Fruit fly (Drosophila melanogaster): ENCODE measurements around the gene CG44837.

Gene CG44837

DNA sequence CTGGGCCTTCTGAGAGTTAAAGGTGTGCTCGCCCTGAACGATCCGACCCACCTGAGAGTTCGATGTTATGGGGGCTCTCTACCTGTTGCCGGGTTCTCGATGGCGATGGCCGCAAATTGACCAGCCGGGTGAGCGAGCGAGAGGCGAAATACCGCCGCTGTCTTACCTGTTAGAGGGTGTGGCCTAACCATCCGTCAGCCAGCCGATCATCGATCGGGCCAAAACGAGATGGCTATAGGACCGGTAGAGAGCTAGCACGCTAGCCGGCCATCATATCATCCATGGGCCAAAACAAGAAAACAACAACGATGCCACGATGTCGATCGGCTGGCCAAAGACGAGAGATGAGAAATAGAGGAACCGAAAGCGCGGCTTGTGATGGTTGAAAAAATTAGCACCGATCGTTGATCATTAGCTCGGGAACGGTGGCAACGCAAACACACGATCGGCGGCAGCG is 11.4 kb downstream of the CG44837 start, which contains the start of gene byn:
TSS of gene byn (plus strand) at position 407 of the 457 bp plus-strand sequence.
- TF ChIP-seq CG17801 (GFP tag; optimal IDR thresholded peaks at IDR 0.05; ENCODE audit: partially characterized antibody): no peak

DNA sequence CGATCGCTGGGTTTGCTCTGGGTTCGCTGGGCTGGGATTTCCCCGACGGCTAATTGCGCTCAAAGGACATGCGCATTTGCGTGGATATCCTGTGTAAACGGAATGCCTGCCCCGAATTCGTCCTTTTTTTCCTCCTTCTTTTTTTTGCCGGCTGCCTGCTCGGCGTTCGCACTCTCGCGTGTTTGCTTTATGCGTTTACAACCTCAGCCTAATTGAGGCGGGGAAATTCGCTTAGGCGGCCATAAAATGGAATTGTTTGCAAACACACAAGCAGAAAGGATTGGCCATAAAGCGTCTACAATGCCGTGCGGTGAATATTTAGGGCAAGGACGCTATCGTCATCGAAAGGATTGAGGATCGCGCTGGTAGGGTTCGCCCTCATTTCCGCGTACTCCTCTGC is 13.3 kb downstream of the CG44837 start:
- TF ChIP-seq CG17801 (GFP tag; optimal IDR thresholded peaks at IDR 0.05; ENCODE audit: partially characterized antibody): no peak

DNA sequence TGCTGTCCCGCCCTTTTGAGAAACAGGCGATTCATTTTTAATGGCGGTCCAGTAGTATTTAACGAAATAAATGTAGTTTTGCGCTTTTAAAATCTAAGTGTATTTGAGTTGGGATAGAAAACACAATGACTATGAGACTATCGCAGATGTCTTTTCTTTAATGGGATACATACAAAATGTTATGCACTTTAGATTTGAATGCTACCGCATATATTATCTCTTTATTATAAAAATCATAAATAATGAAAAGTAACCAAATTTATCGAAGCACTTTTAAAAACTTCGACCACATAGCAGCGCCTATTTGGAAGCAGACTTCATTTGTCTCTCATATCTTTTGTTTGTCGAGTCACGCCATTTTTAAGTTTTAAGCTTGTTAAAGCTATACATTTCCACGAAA is 14.0 kb downstream of the CG44837 start, which contains the start of gene SdhAL:
TSS of gene SdhAL (minus strand) at position 101 of the 400 bp plus-strand sequence.
- TF ChIP-seq CG17801 (GFP tag; optimal IDR thresholded peaks at IDR 0.05; ENCODE audit: partially characterized antibody): no peak

DNA sequence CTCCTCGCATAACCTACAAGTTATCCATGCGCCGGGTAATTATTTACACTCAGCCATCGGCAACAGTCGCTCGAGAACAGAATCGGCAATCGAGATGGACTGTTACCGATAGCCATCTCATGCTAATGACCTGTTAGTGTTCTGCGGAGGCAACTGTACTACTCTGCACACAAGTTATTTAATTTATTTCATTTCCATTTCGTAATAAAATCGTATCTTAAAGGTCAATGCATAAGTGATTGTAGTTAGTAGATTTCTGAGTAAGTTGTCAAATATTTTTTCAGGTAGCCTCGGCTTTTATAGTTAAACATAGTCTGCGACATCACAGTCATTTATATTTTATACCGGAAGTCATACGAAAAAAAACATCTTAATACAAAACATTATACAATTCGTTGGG is 17.5 kb downstream of the CG44837 start, which contains the start of gene CG11588:
TSS of gene CG11588 (plus strand) at position 301 of the 400 bp plus-strand sequence.
- TF ChIP-seq CG17801 (GFP tag; optimal IDR thresholded peaks at IDR 0.05; ENCODE audit: partially characterized antibody): no peak

DNA sequence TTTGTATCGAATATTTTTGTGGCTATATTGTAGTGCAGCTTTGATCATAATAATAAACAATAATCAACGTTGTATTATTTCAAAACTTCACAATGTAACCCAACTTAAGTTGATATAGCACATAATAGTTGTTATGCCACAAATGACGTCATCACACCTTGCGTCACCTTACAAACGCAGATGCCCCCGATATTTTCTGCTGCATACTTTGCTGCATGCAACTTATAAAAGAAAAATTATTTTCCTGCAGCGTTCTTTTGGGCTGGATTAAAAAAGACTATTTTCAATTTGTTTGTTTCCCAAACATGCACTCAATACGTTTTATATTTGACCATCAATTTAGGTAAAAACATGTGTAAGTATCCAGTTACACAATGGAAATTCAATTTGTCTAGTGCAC is 20.5 kb downstream of the CG44837 start:
- no peak for TF ChIP-seq CG17801 (GFP tag; optimal IDR thresholded peaks at IDR 0.05; ENCODE audit: partially characterized antibody)

DNA sequence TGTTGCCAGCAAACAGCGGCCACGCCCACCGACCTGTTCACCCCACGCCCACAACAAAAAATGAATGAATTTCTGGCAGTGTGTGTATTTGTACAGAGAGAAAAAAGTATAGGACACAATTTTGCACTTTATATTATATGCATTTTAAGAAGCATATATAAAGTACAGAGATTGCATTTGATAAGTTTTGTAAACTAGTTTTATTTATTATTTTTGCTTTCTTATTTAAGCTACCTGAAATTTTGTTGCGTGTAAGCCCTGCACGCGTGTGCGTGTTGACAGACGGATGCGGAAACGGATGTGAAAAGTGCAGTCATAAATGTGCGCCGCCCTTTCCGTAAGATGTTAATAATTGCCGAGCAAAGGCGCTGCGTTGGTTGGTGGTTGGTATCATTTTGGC is 41.9 kb downstream of the CG44837 start:
- TF ChIP-seq CG17801 (GFP tag; optimal IDR thresholded peaks at IDR 0.05; ENCODE audit: partially characterized antibody): no peak

DNA sequence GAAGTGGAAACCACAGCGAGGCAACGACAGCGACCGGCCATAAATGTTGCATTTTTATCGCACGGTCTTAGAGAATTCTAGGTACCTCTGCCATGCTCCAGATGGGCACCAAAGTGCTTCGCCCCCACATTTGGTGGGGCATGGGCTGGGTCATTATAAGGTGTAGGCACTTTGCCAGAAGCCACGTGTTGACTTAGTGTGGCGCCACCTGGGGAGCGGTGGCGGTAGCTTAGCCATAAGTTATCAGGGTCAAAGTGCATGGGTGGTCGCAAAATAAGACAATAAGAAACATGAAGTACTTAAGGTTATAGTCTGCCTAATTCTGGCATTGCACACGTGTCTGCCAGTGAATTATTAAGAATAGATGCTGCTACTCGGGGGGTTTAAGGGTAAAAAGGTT is 45.9 kb downstream of the CG44837 start:
- TF ChIP-seq CG17801 (GFP tag; optimal IDR thresholded peaks at IDR 0.05; ENCODE audit: partially characterized antibody): no peak

DNA sequence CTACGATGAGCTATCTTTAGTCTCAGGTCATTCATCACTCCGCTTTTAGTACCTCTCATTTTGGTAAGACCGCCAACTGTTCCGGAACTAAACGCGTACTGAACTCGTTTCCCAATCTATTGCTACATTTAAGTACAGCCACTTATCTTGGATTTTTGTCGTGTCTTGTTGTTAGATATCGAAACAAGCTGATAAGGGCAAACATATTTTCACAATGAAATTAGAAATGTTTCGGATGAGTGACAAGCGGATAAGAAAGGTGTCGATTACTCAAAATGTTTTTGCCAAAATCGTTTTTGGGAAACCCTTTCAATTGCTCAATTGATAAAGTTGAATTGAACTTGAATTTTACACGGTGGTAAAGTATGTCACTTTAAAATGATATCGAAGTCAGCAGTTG is 49.8 kb downstream of the CG44837 start, which contains the start of gene CG5897:
TSS of gene CG5897 (minus strand) at position 101 of the 400 bp plus-strand sequence.
- TF ChIP-seq CG17801 (GFP tag; optimal IDR thresholded peaks at IDR 0.05; ENCODE audit: partially characterized antibody): no peak

DNA sequence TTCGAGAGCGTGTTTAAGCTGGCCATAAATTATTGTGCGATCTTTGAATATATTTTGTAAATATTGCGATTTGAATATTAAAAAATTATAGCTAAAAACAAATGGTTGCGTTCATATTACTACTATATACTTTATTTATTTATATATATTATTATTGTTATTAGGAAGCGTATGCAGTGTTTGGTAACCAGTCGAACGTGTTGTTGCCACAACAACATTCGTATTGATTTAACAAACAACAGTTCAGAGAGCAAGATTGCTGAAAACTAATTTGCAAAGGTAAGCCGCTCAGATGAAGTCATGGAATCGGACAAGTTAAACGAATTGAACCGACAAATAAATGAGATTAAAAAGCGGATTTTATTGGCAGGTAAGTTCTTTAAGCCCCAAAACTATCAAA is 57.6 kb downstream of the CG44837 start, which contains the start of gene CCDC151:
TSS of gene CCDC151 (plus strand) at position 301 of the 400 bp plus-strand sequence.
- TF ChIP-seq CG17801 (GFP tag; optimal IDR thresholded peaks at IDR 0.05; ENCODE audit: partially characterized antibody): no peak

DNA sequence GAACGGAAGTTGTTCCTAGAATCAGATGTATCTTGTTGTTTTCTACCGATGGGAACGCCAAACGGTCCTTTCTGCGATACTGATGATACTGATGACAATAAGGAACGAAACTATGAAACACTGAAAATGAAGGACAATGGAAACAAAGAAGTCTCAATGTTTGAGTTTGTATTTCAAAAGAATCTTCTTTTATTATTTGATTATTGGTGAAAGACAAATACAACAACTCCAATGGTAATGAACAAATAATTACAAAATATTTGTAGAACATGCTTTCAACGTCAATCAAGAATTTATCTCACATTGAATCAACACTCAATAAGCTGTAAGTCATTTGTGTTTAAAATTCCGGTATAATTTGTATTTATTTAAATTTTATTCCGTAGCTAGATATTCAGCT is 59.9 kb downstream of the CG44837 start, which contains the start of gene Sprn:
TSS of gene Sprn (plus strand) at position 301 of the 400 bp plus-strand sequence.
- TF ChIP-seq CG17801 (GFP tag; optimal IDR thresholded peaks at IDR 0.05; ENCODE audit: partially characterized antibody): no peak

DNA sequence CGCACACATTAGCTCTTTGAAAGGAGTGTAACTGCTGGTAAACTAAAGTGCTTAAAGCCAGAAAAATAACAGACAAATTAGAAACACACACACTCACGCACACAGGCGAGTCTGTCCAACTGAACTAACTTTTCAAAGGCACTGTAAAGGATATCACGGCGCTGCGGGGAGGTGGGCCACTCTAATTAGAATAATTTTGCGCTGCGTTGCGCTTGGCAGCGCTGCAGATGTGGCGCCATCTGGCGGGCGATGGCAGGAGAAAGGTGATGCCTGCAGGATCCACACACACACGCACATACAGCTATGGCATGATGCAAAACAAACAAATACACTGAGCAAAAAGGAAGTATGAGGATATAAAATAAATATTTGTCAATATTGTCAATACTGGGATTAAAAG is 62.6 kb downstream of the CG44837 start:
- TF ChIP-seq CG17801 (GFP tag; optimal IDR thresholded peaks at IDR 0.05; ENCODE audit: partially characterized antibody): no peak

DNA sequence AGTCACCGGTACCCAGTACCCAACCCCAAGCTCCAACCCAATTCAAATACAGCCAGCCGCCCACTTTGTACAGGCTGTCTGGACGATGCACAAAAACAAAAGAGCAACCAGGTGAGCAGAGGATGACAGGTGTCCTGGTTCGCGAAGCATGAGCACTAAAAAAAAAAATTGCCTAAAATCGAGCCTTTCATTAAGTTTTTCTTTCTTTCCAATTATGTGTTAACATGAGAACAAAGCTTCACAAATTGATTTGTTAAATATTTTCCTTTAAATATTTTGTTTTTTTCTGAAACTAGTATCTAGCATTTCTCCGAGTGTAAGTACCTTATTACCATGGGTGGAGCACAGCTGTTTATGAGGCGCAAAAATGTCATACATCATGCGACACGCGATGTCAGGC is 63.9 kb downstream of the CG44837 start:
- TF ChIP-seq CG17801 (GFP tag; optimal IDR thresholded peaks at IDR 0.05; ENCODE audit: partially characterized antibody): no peak

DNA sequence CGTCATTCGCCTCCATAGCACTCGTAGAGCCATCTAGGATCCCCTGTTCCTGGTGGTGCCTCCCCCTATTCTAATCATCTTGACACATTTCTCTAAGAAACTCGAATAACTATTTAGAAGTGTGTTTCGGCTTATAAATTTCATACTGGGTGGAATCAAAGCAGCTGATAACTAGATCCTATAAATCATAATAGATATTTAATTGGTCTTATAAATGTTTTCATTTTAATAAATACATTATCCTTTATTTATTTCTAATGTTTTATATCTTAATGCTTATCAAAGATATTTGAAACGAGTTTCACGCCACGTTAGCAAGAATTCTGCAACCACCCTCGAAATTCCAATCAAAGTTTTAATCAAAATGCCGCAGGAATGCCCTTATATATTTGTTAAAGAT is 67.5 kb downstream of the CG44837 start, which contains the start of gene CG5906:
TSS of gene CG5906 (minus strand) at position 101 of the 400 bp plus-strand sequence.
- TF ChIP-seq CG17801 (GFP tag; optimal IDR thresholded peaks at IDR 0.05; ENCODE audit: partially characterized antibody): no peak

DNA sequence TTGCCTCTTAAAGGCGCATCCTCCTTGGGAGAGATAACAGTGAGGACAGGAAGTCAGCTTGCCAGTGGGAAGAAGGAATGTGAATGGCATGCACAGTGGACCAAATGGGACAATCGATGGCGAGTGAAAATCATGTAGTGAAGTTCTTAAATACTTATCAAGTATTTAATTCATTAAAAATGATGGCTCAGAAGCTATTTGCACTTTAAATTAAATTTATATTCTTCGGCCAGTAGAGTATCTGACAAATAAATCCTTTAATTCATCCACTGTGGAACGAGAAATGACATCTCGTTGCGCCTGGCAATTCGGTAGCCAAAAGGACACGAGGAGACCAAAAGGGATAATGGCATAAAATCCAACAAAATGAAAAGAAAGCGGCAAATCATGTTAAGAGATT is 69.3 kb downstream of the CG44837 start:
- TF ChIP-seq CG17801 (GFP tag; optimal IDR thresholded peaks at IDR 0.05; ENCODE audit: partially characterized antibody): no peak

DNA sequence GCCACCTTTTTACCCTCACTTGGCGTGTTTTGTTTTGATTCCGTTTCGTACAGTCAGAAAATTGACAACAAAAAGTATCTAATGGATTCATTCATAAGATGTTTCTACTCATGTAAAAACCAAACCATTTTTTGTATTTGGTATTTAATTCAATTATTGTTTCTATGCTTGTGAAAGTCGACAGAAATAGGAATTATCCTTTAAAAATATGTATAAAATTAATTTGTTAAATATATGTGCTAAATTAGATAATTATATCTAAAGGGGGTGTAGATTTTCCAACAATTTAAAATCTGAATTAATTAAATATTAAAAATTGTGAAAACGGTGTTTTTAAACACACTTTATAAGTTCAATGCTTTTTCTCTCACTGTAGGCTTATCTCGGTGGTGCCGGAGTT is 75.1 kb downstream of the CG44837 start:
- no peak for TF ChIP-seq CG17801 (GFP tag; optimal IDR thresholded peaks at IDR 0.05; ENCODE audit: partially characterized antibody)

DNA sequence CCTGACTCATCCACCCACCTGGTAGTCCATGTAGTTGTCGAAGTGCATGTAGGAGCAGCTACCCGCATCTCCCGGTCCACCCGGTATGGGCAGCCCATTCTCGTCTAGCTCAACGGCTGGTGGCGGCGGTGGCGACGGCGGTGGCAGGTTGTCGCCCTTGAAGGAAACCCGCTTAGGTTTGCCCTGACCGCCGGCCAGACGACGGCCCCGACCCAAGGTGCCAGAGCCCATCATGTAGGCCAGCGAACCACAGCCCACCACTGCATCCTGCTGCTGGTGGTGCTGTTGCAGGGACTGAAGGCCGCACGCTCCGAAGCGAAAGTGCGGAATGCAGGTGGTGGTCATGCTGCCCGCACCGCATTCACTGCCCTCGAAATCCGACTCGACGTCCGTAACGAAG is 76.4 kb downstream of the CG44837 start:
- TF ChIP-seq CG17801 (GFP tag; optimal IDR thresholded peaks at IDR 0.05; ENCODE audit: partially characterized antibody): no peak

DNA sequence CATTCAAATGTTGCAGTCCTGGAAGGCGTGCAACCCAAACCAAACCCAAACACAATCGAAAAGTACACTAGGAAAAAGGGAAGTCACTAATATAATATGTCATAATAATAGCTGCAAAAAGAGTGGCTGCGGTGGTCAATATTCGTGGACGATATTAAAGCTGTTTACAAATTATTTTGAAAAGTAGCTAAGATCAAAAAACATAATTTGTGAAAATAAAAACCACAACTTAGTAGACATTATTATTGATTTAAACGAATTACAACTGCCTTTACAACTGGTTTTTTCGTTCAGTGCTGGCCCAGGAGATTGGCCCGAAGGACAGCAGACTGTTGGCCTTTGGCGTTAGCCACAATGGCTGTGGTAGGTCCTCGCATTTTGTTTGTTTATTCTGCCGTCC is 79.9 kb downstream of the CG44837 start:
- no peak for TF ChIP-seq CG17801 (GFP tag; optimal IDR thresholded peaks at IDR 0.05; ENCODE audit: partially characterized antibody)

Data from ovary, adult (tissue).